Fruit fly (Drosophila melanogaster): ENCODE results near the gene Fum2.

Fum2 gene

dm6 chrX:6702028-6702433 lies 20.5 kb downstream of the Fum2 start (continued):
- TF ChIP-seq CG31388 (GFP tag; optimal IDR thresholded peaks at IDR 0.05): no peak
- TF ChIP-seq CG15073 (GFP tag; optimal IDR thresholded peaks at IDR 0.05): no peak
- TF ChIP-seq wek (GFP tag; optimal IDR thresholded peaks at IDR 0.05): peak; percentile 47
- TF ChIP-seq Ravus (GFP tag; IDR thresholded peaks at IDR 0.05): no peak
- TF ChIP-seq bbx (GFP tag; IDR thresholded peaks at IDR 0.05; ENCODE audit: partially characterized antibody): no peak
- TF ChIP-seq hbn (GFP tag; IDR thresholded peaks at IDR 0.05; ENCODE audit: partially characterized antibody): no peak
- TF ChIP-seq CG3281 (GFP tag; optimal IDR thresholded peaks at IDR 0.05): peak; percentile 15
- TF ChIP-seq nom (GFP tag; optimal IDR thresholded peaks at IDR 0.05): peak; percentile 41
- peak; percentile 59 for TF ChIP-seq zen (tag; optimal IDR thresholded peaks at IDR 0.05)
- TF ChIP-seq lov (optimal IDR thresholded peaks at IDR 0.05): no peak
- 0 out of 3 replicates have a peak, but pooled peaks have one; percentile 15 for TF ChIP-seq lov (GFP tag; IDR thresholded peaks at IDR 0.05)
- peak; percentile 7 for TF ChIP-seq maf-S (GFP tag; optimal IDR thresholded peaks at IDR 0.05)
- TF ChIP-seq CG11696 (GFP tag; IDR thresholded peaks at IDR 0.05): peak; percentile 86
- peak; percentile 18 for TF ChIP-seq CG3838 (GFP tag; optimal IDR thresholded peaks at IDR 0.05)
- peak; percentile 2 for TF ChIP-seq sug (tag; optimal IDR thresholded peaks at IDR 0.05)
- peak; percentile 23 for TF ChIP-seq CG7786 (GFP tag; optimal IDR thresholded peaks at IDR 0.05)
- no peak for TF ChIP-seq rib (GFP tag; IDR thresholded peaks at IDR 0.05)
- no peak for TF ChIP-seq Dek (tag; optimal IDR thresholded peaks at IDR 0.05)
- TF ChIP-seq Sox102F (GFP tag; optimal IDR thresholded peaks at IDR 0.05): peak; percentile 87
- TF ChIP-seq unpg (GFP tag; optimal IDR thresholded peaks at IDR 0.05): peak; percentile 72
- no peak for TF ChIP-seq Doc3 (GFP tag; IDR thresholded peaks at IDR 0.05; ENCODE audit: partially characterized antibody)
- no peak for TF ChIP-seq al (GFP tag; IDR thresholded peaks at IDR 0.05)
- TF ChIP-seq CG33213 (GFP tag; optimal IDR thresholded peaks at IDR 0.05): no peak
- no peak for TF ChIP-seq fd102C (GFP tag; optimal IDR thresholded peaks at IDR 0.05)
- no peak for TF ChIP-seq CG4404 (GFP tag; IDR thresholded peaks at IDR 0.05)
- peak; percentile 59 for TF ChIP-seq wor (GFP tag; IDR thresholded peaks at IDR 0.05)
- TF ChIP-seq repo (GFP tag; optimal IDR thresholded peaks at IDR 0.05): peak; percentile 33
- TF ChIP-seq ATbp (GFP tag; optimal IDR thresholded peaks at IDR 0.05): peak; percentile 78
- TF ChIP-seq Blimp-1 (GFP tag; optimal IDR thresholded peaks at IDR 0.05): peak; percentile 76
- TF ChIP-seq CG14710 (tag; optimal IDR thresholded peaks at IDR 0.05): peak; percentile 68
- TF ChIP-seq MTF-1 (GFP tag; optimal IDR thresholded peaks at IDR 0.05; ENCODE audit: borderline replicate concordance): peak; percentile 29
- TF ChIP-seq ci (GFP tag; IDR thresholded peaks at IDR 0.05): peak; percentile 52; the same call in 1 of the 3 replicates
- TF ChIP-seq Ada2b (GFP tag; IDR thresholded peaks at IDR 0.05): no peak
- no peak for TF ChIP-seq HLH54F (GFP tag; optimal IDR thresholded peaks at IDR 0.05)
- TF ChIP-seq so (GFP tag; IDR thresholded peaks at IDR 0.05): peak; percentile 70; the same call in 1 of the 3 replicates
- TF ChIP-seq CG18476 (GFP tag; optimal IDR thresholded peaks at IDR 0.05): peak; percentile 67
- no peak for TF ChIP-seq Atf3 (GFP tag; optimal IDR thresholded peaks at IDR 0.05)
- peak; percentile 73 for TF ChIP-seq CG13424 (tag; optimal IDR thresholded peaks at IDR 0.05)
- peak; percentile 36 for TF ChIP-seq CG4328 (GFP tag; optimal IDR thresholded peaks at IDR 0.05)
- TF ChIP-seq CG11085 (GFP tag; IDR thresholded peaks at IDR 0.05): no peak
- TF ChIP-seq mld (GFP tag; IDR thresholded peaks at IDR 0.05; ENCODE audit: partially characterized antibody): no peak
- TF ChIP-seq slbo (GFP tag; IDR thresholded peaks at IDR 0.05): peak; percentile 12; the same call in 1 of the 2 replicates
- TF ChIP-seq Bteb2 (GFP tag; optimal IDR thresholded peaks at IDR 0.05): no peak
- TF ChIP-seq ranshi (GFP tag; IDR thresholded peaks at IDR 0.05): no peak
- TF ChIP-seq Hmx (GFP tag; optimal IDR thresholded peaks at IDR 0.05): no peak
- no peak for TF ChIP-seq grn (GFP tag; optimal IDR thresholded peaks at IDR 0.05)
- TF ChIP-seq ap (GFP tag; IDR thresholded peaks at IDR 0.05): 0 out of 2 replicates have a peak, but pooled peaks have one; percentile 25
- peak; percentile 72 for TF ChIP-seq CG15696 (tag; optimal IDR thresholded peaks at IDR 0.05)
- peak; percentile 22 for TF ChIP-seq jing (GFP tag; optimal IDR thresholded peaks at IDR 0.05)
- TF ChIP-seq Spps (tag; optimal IDR thresholded peaks at IDR 0.05): peak; percentile 40
- peak; percentile 85 for TF ChIP-seq Med (GFP tag)
